Fruit fly (Drosophila melanogaster) Kc167 (cell line): Measurements from ENCODE around the gene TfIIFbeta.

Experiments
- Myc ChIP-seq: fragments of >200 bp; optimal IDR thresholded peaks from 2 replicates; lab custom pipeline; 2017; ENCODE audit warnings: missing external identifiers
- Sin3A ChIP-seq: fragments of >200 bp; optimal IDR thresholded peaks from 2 replicates; lab custom pipeline; 2018; ENCODE audit warnings: missing external identifiers
- h ChIP-seq: fragments of >200 bp; optimal IDR thresholded peaks from 3 replicates; lab custom pipeline; 2018; ENCODE audit warnings: missing external identifiers
- ttk ChIP-seq: sonication (Bioruptor generic); optimal IDR thresholded peaks from 2 replicates; lab custom pipeline; 2017; ENCODE audit warnings: missing external identifiers

- TF ChIP-seq ttk (lab: Kevin White, UChicago), result no peak
- no peak for TF ChIP-seq Myc (lab: Kevin White, UChicago)
- TF ChIP-seq Sin3A (lab: Kevin White, UChicago), result no peak
- no peak for TF ChIP-seq h (lab: Kevin White, UChicago)
Measured at dm6 chr3R:10776047-10776659, 8.5 kb upstream of the TfIIFbeta start.
